Fruit fly (Drosophila melanogaster) Kc167 (cell line): Measurements from ENCODE around the gene psd.

ENCODE experiments used
- Sin3A ChIP-seq: fragments of >200 bp; optimal IDR thresholded peaks from 2 replicates; lab custom pipeline; 2018; ENCODE audit warnings: missing external identifiers
- psq ChIP-seq: fragments of >200 bp; optimal IDR thresholded peaks from 2 replicates; lab custom pipeline; 2017; ENCODE audit warnings: missing external identifiers

DNA sequence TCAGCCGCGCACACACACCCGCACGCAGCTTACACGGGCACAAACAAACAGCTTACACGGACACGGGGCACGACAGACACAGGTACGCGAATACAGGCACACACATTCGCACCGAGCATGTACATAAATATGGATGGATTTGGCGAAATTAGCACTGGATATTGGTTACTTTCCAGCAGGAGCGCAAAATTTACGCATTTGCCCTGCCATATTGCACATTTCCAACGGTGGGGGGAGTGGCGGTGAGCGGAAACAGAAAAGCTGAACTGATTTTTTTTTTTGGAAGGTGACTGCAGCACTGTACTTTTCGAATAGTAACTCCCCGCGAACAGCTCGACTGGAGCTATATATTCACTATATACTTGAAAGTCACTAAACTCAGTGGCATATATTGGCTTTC is 33.6 kb upstream of the psd start:
- TF ChIP-seq psq (no peak), Sin3A (lab: Kevin White, UChicago) (no peak)
